Worm (Caenorhabditis elegans) whole organism, L3 larva: ENCODE results near the gene W03G1.2.
A peak's percentile ranks its signal among the peaks of the same experiment; 100 is the strongest.

ENCODE experiments used
- R02D3.7 ChIP-seq: fragments of 150-350 bp; optimal IDR thresholded peaks from 2 replicates; lab custom pipeline; 2014; ENCODE audit warnings: missing biosample characterization, missing genetic modification characterization
- ZK546.5 ChIP-seq: sonication (generic microtip); optimal IDR thresholded peaks from 2 replicates; lab custom pipeline; 2017; ENCODE audit warnings: missing biosample characterization, missing genetic modification characterization
- aly-2 ChIP-seq: fragments of 150-350 bp; optimal IDR thresholded peaks from 2 replicates; lab custom pipeline; 2014; ENCODE audit warnings: missing biosample characterization, missing genetic modification characterization
- ama-1 ChIP-seq: fragments of 150-350 bp; optimal IDR thresholded peaks from 2 replicates; lab custom pipeline; 2018
- ceh-16 ChIP-seq: sonication (generic microtip); optimal IDR thresholded peaks from 2 replicates; lab custom pipeline; 2017; ENCODE audit warnings: missing biosample characterization, missing genetic modification characterization
- daf-12 ChIP-seq: fragments of 150-350 bp; optimal IDR thresholded peaks from 2 replicates; lab custom pipeline; 2014; ENCODE audit warnings: missing biosample characterization, missing genetic modification reagents, missing genetic modification characterization
- egl-27 ChIP-seq: sonication (generic microtip); optimal IDR thresholded peaks from 4 replicates; lab custom pipeline; 2017; ENCODE audit warnings: missing biosample characterization, missing genetic modification reagents, missing genetic modification characterization
- elt-2 ChIP-seq: sonication (generic microtip); optimal IDR thresholded peaks from 2 replicates; lab custom pipeline; 2016; ENCODE audit warnings: missing genetic modification reagents, mild to moderate bottlenecking, missing genetic modification characterization, missing compliant biosample characterization
- elt-3 ChIP-seq, 3 experiments: fragments of 150-350 bp in 1 of 3; sonication (generic microtip) in 2 of 3; optimal IDR thresholded peaks; 2 replicates in 2 of 3; 4 replicates in 1 of 3; lab custom pipeline; 2014 to 2017; ENCODE audit warnings: missing biosample characterization in 3 of 3, missing genetic modification characterization in 3 of 3
- jun-1 ChIP-seq: fragments of 150-350 bp; optimal IDR thresholded peaks from 2 replicates; lab custom pipeline; 2014; ENCODE audit warnings: missing biosample characterization, missing genetic modification reagents, missing genetic modification characterization
- lin-15B ChIP-seq: fragments of 150-350 bp; optimal IDR thresholded peaks from 2 replicates; lab custom pipeline; 2014; ENCODE audit warnings: missing biosample characterization, missing genetic modification characterization
- lin-39 ChIP-seq: fragments of 150-350 bp; optimal IDR thresholded peaks from 2 replicates; lab custom pipeline; 2018; ENCODE audit warnings: missing biosample characterization, missing genetic modification reagents, missing genetic modification characterization
- lsy-12 ChIP-seq: sonication (generic microtip); optimal IDR thresholded peaks from 2 replicates; lab custom pipeline; 2016; ENCODE audit warnings: mild to moderate bottlenecking, missing genetic modification characterization, missing compliant biosample characterization
- mml-1 ChIP-seq: fragments of 150-350 bp; sonication (generic microtip); optimal IDR thresholded peaks from 3 replicates; lab custom pipeline; 2014; ENCODE audit warnings: missing biosample characterization, missing genetic modification characterization
- nfya-1 ChIP-seq: sonication (generic microtip); optimal IDR thresholded peaks from 2 replicates; lab custom pipeline; 2017; ENCODE audit warnings: missing genetic modification characterization, mild to moderate bottlenecking, missing compliant biosample characterization, antibody characterized with exemption, moderate library complexity; ENCODE audit not compliant: insufficient read depth
- nhr-11 ChIP-seq: fragments of 150-350 bp; optimal IDR thresholded peaks from 2 replicates; lab custom pipeline; 2014; ENCODE audit warnings: missing biosample characterization, missing genetic modification characterization
- nhr-23 ChIP-seq: fragments of 150-350 bp; optimal IDR thresholded peaks from 2 replicates; lab custom pipeline; 2014; ENCODE audit warnings: missing biosample characterization, missing genetic modification reagents, missing genetic modification characterization
- nhr-237 ChIP-seq: fragments of 150-350 bp; optimal IDR thresholded peaks from 2 replicates; lab custom pipeline; 2014; ENCODE audit warnings: missing biosample characterization, missing genetic modification characterization
- nhr-25 ChIP-seq: sonication (generic microtip); optimal IDR thresholded peaks from 2 replicates; lab custom pipeline; 2017; ENCODE audit warnings: missing biosample characterization, missing genetic modification characterization
- nhr-28 ChIP-seq: fragments of 150-350 bp; optimal IDR thresholded peaks from 2 replicates; lab custom pipeline; 2014; ENCODE audit warnings: missing biosample characterization, missing genetic modification characterization
- nhr-43 ChIP-seq: sonication (generic microtip); optimal IDR thresholded peaks from 2 replicates; lab custom pipeline; 2016; ENCODE audit warnings: mild to moderate bottlenecking, missing genetic modification characterization, missing compliant biosample characterization; ENCODE audit not compliant: poor library complexity, severe bottlenecking
- nhr-76 ChIP-seq: fragments of 150-350 bp; sonication (generic microtip); optimal IDR thresholded peaks from 5 replicates; lab custom pipeline; 2014; ENCODE audit warnings: missing biosample characterization, missing genetic modification characterization
- nhr-77 ChIP-seq: fragments of 150-350 bp; optimal IDR thresholded peaks from 2 replicates; lab custom pipeline; 2014; ENCODE audit warnings: missing biosample characterization, missing genetic modification characterization
- pha-4 ChIP-seq: fragments of 150-350 bp; optimal IDR thresholded peaks from 2 replicates; lab custom pipeline; 2014; ENCODE audit warnings: missing biosample characterization, missing genetic modification reagents, missing genetic modification characterization
- pqm-1 ChIP-seq: fragments of 150-350 bp; optimal IDR thresholded peaks from 2 replicates; lab custom pipeline; 2017; ENCODE audit warnings: missing biosample characterization, missing genetic modification characterization, inconsistent platforms
- skn-1 ChIP-seq: fragments of 150-350 bp; optimal IDR thresholded peaks from 2 replicates; lab custom pipeline; 2014; ENCODE audit warnings: missing biosample characterization, missing genetic modification characterization
- snpc-4 ChIP-seq: fragments of 150-350 bp; optimal IDR thresholded peaks from 2 replicates; lab custom pipeline; 2014; ENCODE audit warnings: missing biosample characterization, missing genetic modification characterization
- tbx-2 ChIP-seq: sonication (generic microtip); optimal IDR thresholded peaks from 2 replicates; lab custom pipeline; 2016; ENCODE audit warnings: mild to moderate bottlenecking, missing genetic modification characterization, missing compliant biosample characterization
- unc-39 ChIP-seq: sonication (generic microtip); optimal IDR thresholded peaks from 4 replicates; lab custom pipeline; 2017; ENCODE audit warnings: missing biosample characterization, missing genetic modification characterization
- unc-62 ChIP-seq: fragments of 150-350 bp; sonication (generic microtip); optimal IDR thresholded peaks from 4 replicates; lab custom pipeline; 2014; ENCODE audit warnings: missing biosample characterization, missing genetic modification reagents, missing genetic modification characterization
- ztf-11 ChIP-seq: fragments of 150-350 bp; optimal IDR thresholded peaks from 2 replicates; lab custom pipeline; 2014; ENCODE audit warnings: missing biosample characterization, missing genetic modification characterization
- ztf-4 ChIP-seq: fragments of 150-350 bp; optimal IDR thresholded peaks from 2 replicates; lab custom pipeline; 2014; ENCODE audit warnings: missing biosample characterization, missing genetic modification characterization

Gene W03G1.2

DNA sequence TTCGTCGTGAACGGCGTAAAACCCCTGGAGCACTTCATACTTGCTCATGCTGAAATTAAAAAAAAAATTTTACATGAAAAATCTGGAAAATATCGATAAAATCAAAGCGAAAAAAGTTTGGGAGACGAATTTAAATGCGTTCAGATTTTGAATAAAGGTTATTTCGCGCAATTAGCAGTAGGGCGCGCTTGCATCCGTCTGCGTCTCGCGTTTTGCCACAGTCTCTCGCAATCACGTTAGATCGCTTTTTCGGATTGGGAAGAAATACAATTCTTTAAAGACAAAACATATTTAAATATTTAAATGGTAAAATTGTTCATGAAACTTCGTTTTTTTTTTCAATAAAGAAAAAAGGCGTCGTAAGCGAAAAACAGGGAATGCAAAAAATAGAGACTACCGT is 5.0 kb upstream of the W03G1.2 start, which contains the start of gene pig-1:
TSS of gene pig-1 (minus strand) at position 49 of the 400 bp plus-strand sequence.
- TF ChIP-seq nhr-25 (peak; percentile 66), nhr-43 (tag; lab: Kevin White, UChicago) (peak; percentile 65), nfya-1 (tag; lab: Kevin White, UChicago) (peak; percentile 69), pha-4 (peak; percentile 71), daf-12 (tag; lab: Kevin White, UChicago) (no peak), lin-39 (peak; percentile 74), snpc-4 (peak; percentile 14), lin-15B (peak; percentile 77), ZK546.5 (tag; lab: Kevin White, UChicago) (no peak), nhr-23 (tag; lab: Kevin White, UChicago) (peak; percentile 81), R02D3.7 (peak; percentile 40)

- no peak for TF ChIP-seq nhr-76
- no peak for TF ChIP-seq ztf-11 (tag; lab: Kevin White, UChicago)
- no peak for TF ChIP-seq tbx-2
- TF ChIP-seq ceh-16 (tag; lab: Kevin White, UChicago) = no peak
- TF ChIP-seq daf-12 (tag; lab: Kevin White, UChicago) = no peak
- no peak for TF ChIP-seq aly-2 (tag; lab: Kevin White, UChicago)
- no peak for TF ChIP-seq unc-62 (GFP tag; lab: Kevin White, UChicago)
- TF ChIP-seq jun-1 = no peak
- TF ChIP-seq mml-1 (tag; lab: Kevin White, UChicago) = no peak
- no peak for TF ChIP-seq nhr-28 (tag; lab: Kevin White, UChicago)
- TF ChIP-seq nhr-11 (tag; lab: Kevin White, UChicago) = no peak
Measured at ce11 chrIV:522566-522965, 1.9 kb upstream of the W03G1.2 start.

- TF ChIP-seq ceh-16 (tag; lab: Kevin White, UChicago) (no peak), elt-2 (tag; lab: Kevin White, UChicago) (peak; percentile 72), R02D3.7 (no peak), lin-39 (no peak)
Measured at ce11 chrIV:523595-523994, 857 bp upstream of the W03G1.2 start, which contains the start of gene asm-3. asm-3 (minus strand) TSS chrIV:523809.

DNA sequence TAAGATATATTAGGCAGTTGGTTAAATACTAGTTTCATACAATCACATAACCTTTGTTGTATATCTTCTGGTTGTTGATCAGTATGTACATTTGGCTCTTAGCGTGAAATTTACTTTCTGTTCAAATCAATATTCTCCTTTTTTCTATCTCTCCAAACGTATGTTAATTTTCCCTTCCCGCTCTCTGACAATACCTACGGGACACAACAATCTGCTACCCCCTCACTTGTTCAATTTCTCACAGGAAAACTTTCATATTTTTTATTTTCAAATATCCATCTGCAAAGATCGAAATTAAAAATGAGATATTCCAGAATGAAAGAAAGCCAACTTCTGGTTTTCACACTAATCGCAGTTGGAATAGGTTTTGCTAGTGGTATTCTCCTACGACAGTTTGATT is 7.4 kb downstream of the W03G1.2 start, which contains the start of gene glt-7:
TSS of gene glt-7 (plus strand) at position 301 of the 400 bp plus-strand sequence.
- no peak for TF ChIP-seq elt-3 (tag; optimal IDR thresholded peaks at IDR 0.05; lab: Kevin White, UChicago)
- TF ChIP-seq egl-27 (tag; lab: Kevin White, UChicago) = no peak
- no peak for TF ChIP-seq ZK546.5 (tag; lab: Kevin White, UChicago)
- no peak for TF ChIP-seq R02D3.7
- no peak for TF ChIP-seq pqm-1
- no peak for TF ChIP-seq daf-12 (tag; lab: Kevin White, UChicago)
- no peak for TF ChIP-seq ceh-16 (tag; lab: Kevin White, UChicago)
- no peak for TF ChIP-seq skn-1 (tag; lab: Kevin White, UChicago)
- TF ChIP-seq pha-4 = no peak
- TF ChIP-seq unc-39 (tag; lab: Kevin White, UChicago) = no peak
- TF ChIP-seq nhr-237 (tag; lab: Kevin White, UChicago) = no peak
- TF ChIP-seq nhr-77 = no peak

DNA sequence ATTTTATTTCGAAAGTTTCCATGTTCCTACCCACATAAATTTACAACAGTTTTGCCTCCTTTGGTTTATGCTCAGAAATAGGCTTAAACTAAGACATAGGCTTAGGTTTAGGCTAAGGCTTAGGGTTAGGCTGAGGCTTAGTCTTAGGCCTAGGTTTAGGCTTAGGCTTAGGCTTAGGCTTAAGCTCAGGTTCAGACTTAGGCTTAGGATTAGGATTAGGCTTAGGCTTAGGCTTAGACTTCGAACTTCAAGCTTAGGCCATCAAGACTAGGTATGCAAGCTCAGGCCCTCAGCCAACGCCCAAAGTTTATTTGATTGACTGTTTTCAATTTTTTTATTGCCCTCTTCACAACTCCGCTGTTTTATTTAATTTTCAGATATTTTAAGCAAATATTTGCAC is 21.4 kb downstream of the W03G1.2 start:
- TF ChIP-seq aly-2 (tag; lab: Kevin White, UChicago) (no peak), unc-39 (tag; lab: Kevin White, UChicago) (no peak), ama-1 (lab: Kevin White, UChicago) (no peak), nhr-76 (no peak), ceh-16 (tag; lab: Kevin White, UChicago) (no peak), ZK546.5 (tag; lab: Kevin White, UChicago) (no peak), pqm-1 (no peak), unc-62 (GFP tag; lab: Kevin White, UChicago) (no peak)

DNA sequence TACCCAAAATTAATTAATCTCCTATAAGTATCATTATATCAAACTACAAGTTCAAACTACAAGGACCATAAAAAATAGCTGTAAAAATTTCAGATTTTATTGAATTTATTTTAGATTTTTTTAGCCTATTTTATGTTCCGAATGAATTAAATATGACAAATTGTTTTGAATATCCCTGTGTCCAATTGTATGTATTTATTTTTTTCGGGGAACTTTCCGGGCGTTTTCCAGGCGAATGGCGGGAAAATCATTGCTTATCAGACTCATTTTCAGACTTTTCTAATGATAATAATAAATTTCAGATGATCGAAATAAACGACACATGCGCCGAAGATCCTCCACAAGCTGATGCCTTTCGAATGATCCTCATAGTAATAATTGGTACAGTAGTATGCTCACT is 23.5 kb downstream of the W03G1.2 start, which contains the start of gene F56A11.4:
TSS of gene F56A11.4 (plus strand) at position 301 of the 400 bp plus-strand sequence.
- no peak for TF ChIP-seq ztf-4 (tag; lab: Kevin White, UChicago)
- no peak for TF ChIP-seq lsy-12 (tag; lab: Kevin White, UChicago)
- no peak for TF ChIP-seq nhr-43 (tag; lab: Kevin White, UChicago)
- no peak for TF ChIP-seq nhr-25
- TF ChIP-seq unc-39 (tag; lab: Kevin White, UChicago) = no peak
- TF ChIP-seq, all 47 proteins: peak for 0
